Worm (Caenorhabditis elegans): Measurements from ENCODE around the gene Y73F8A.23.

Y73F8A.23 gene

ce11 chrIV:15395260-15395844, 49.0 kb downstream of the Y73F8A.23 start:
- TF ChIP-seq efl-1 (GFP tag; optimal IDR thresholded peaks at IDR 0.05) = no peak
- TF ChIP-seq nhr-80 (tag; optimal IDR thresholded peaks at IDR 0.05) = no peak
- TF ChIP-seq snpc-4 (GFP tag; optimal IDR thresholded peaks at IDR 0.05) = no peak
- TF ChIP-seq snpc-4 (tag; optimal IDR thresholded peaks at IDR 0.05) = peak; percentile 53 to 77 (median 75)
- TF ChIP-seq attf-6 (GFP tag; IDR thresholded peaks at IDR 0.05) = 0 out of 2 replicates have a peak, but pooled peaks have one; percentile 6

ce11 chrIV:15394544-15395125, 49.7 kb downstream of the Y73F8A.23 start:
- TF ChIP-seq ekl-4 (GFP tag; IDR thresholded peaks at IDR 0.05) (no peak), madf-10 (tag; optimal IDR thresholded peaks at IDR 0.05) (no peak), snpc-4 (GFP tag; optimal IDR thresholded peaks at IDR 0.05) (no peak), snpc-4 (tag; optimal IDR thresholded peaks at IDR 0.05) (peak in 3 of 4 experiments; percentile 27 to 74 (median 68)), bed-2 (GFP tag; IDR thresholded peaks at IDR 0.05) (no peak), ceh-40 (GFP tag; IDR thresholded peaks at IDR 0.05) (no peak), gei-17 (GFP tag; optimal IDR thresholded peaks at IDR 0.05) (no peak)

DNA sequence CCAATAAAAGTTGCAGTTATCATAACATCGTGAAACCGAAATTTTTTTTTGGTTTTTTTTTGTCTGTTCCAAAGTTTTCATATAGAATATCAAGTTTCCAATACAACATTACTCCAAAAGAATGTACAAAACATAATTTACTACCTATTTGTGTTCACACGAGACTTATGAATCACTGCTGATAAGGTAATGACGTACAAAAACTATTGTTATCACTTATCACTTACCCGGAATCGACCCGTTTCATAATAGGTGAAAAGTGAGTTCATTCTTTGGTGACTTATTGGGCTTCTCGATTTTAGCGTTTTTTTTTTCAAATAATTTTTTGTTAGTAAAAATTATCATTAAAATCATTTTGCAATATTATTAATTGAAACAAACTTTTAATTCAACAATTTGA, 51.2 kb downstream of the Y73F8A.23 start:
- TF ChIP-seq nhr-80 (tag; optimal IDR thresholded peaks at IDR 0.05) (peak; percentile 44), cebp-1 (GFP tag; IDR thresholded peaks at IDR 0.05) (no peak), cebp-1 (tag; optimal IDR thresholded peaks at IDR 0.05) (peak; percentile 38), let-526 (GFP tag; IDR thresholded peaks at IDR 0.05) (no peak), Y67H2A.10 (GFP tag; conservative IDR thresholded peaks at IDR 0.05) (no peak)

Measured in whole organism, young adult.